Worm (Caenorhabditis elegans) whole organism, L3 larva: ENCODE results near the gene C18A11.2.

Experiments
- ZK546.5 ChIP-seq: sonication (generic microtip); optimal IDR thresholded peaks from 2 replicates; lab custom pipeline; 2017; ENCODE audit warnings: missing biosample characterization, missing genetic modification characterization
- aly-2 ChIP-seq: fragments of 150-350 bp; optimal IDR thresholded peaks from 2 replicates; lab custom pipeline; 2014; ENCODE audit warnings: missing biosample characterization, missing genetic modification characterization
- ama-1 ChIP-seq: fragments of 150-350 bp; optimal IDR thresholded peaks from 2 replicates; lab custom pipeline; 2018
- ceh-16 ChIP-seq: sonication (generic microtip); optimal IDR thresholded peaks from 2 replicates; lab custom pipeline; 2017; ENCODE audit warnings: missing biosample characterization, missing genetic modification characterization
- ceh-28 ChIP-seq: fragments of 150-350 bp; optimal IDR thresholded peaks from 2 replicates; lab custom pipeline; 2014; ENCODE audit warnings: missing biosample characterization, missing genetic modification reagents, missing genetic modification characterization
- ceh-9 ChIP-seq: sonication (generic microtip); optimal IDR thresholded peaks from 2 replicates; lab custom pipeline; 2018; ENCODE audit warnings: missing biosample characterization, missing genetic modification characterization
- daf-12 ChIP-seq: fragments of 150-350 bp; optimal IDR thresholded peaks from 2 replicates; lab custom pipeline; 2014; ENCODE audit warnings: missing biosample characterization, missing genetic modification reagents, missing genetic modification characterization
- egl-27 ChIP-seq: sonication (generic microtip); optimal IDR thresholded peaks from 4 replicates; lab custom pipeline; 2017; ENCODE audit warnings: missing biosample characterization, missing genetic modification reagents, missing genetic modification characterization
- egl-5 ChIP-seq: fragments of 150-350 bp; optimal IDR thresholded peaks from 2 replicates; lab custom pipeline; 2017; ENCODE audit warnings: missing biosample characterization, missing genetic modification reagents, missing genetic modification characterization, inconsistent platforms
- elt-1 ChIP-seq: fragments of 150-350 bp; optimal IDR thresholded peaks from 2 replicates; lab custom pipeline; 2014; ENCODE audit warnings: missing biosample characterization, missing genetic modification characterization
- elt-3 ChIP-seq, 3 experiments: fragments of 150-350 bp in 1 of 3; sonication (generic microtip) in 2 of 3; optimal IDR thresholded peaks; 2 replicates in 2 of 3; 4 replicates in 1 of 3; lab custom pipeline; 2014 to 2017; ENCODE audit warnings: missing biosample characterization in 3 of 3, missing genetic modification characterization in 3 of 3
- eor-1 ChIP-seq, 2 experiments: fragments of 150-350 bp; optimal IDR thresholded peaks; 2 replicates each; lab custom pipeline; 2014 to 2018; ENCODE audit warnings: missing biosample characterization in 2 of 2, missing genetic modification characterization in 2 of 2
- fkh-10 ChIP-seq: sonication (generic microtip); optimal IDR thresholded peaks from 2 replicates; lab custom pipeline; 2017; ENCODE audit warnings: missing biosample characterization, missing genetic modification reagents, missing genetic modification characterization
- fkh-2 ChIP-seq: fragments of 150-350 bp; optimal IDR thresholded peaks from 2 replicates; lab custom pipeline; 2014; ENCODE audit warnings: missing biosample characterization, missing genetic modification reagents, missing genetic modification characterization
- fos-1 ChIP-seq: fragments of 150-350 bp; optimal IDR thresholded peaks from 2 replicates; lab custom pipeline; 2014; ENCODE audit warnings: missing biosample characterization, missing genetic modification characterization
- jun-1 ChIP-seq: fragments of 150-350 bp; optimal IDR thresholded peaks from 2 replicates; lab custom pipeline; 2014; ENCODE audit warnings: missing biosample characterization, missing genetic modification reagents, missing genetic modification characterization
- lin-39 ChIP-seq: fragments of 150-350 bp; optimal IDR thresholded peaks from 2 replicates; lab custom pipeline; 2018; ENCODE audit warnings: missing biosample characterization, missing genetic modification reagents, missing genetic modification characterization
- lsy-12 ChIP-seq: sonication (generic microtip); optimal IDR thresholded peaks from 2 replicates; lab custom pipeline; 2016; ENCODE audit warnings: mild to moderate bottlenecking, missing genetic modification characterization, missing compliant biosample characterization
- mdl-1 ChIP-seq: fragments of 150-350 bp; optimal IDR thresholded peaks from 2 replicates; lab custom pipeline; 2014; ENCODE audit warnings: missing biosample characterization, missing genetic modification characterization
- mml-1 ChIP-seq: fragments of 150-350 bp; sonication (generic microtip); optimal IDR thresholded peaks from 3 replicates; lab custom pipeline; 2014; ENCODE audit warnings: missing biosample characterization, missing genetic modification characterization
- nfya-1 ChIP-seq: sonication (generic microtip); optimal IDR thresholded peaks from 2 replicates; lab custom pipeline; 2017; ENCODE audit warnings: missing genetic modification characterization, mild to moderate bottlenecking, missing compliant biosample characterization, antibody characterized with exemption, moderate library complexity; ENCODE audit not compliant: insufficient read depth
- nhr-11 ChIP-seq: fragments of 150-350 bp; optimal IDR thresholded peaks from 2 replicates; lab custom pipeline; 2014; ENCODE audit warnings: missing biosample characterization, missing genetic modification characterization
- nhr-23 ChIP-seq: fragments of 150-350 bp; optimal IDR thresholded peaks from 2 replicates; lab custom pipeline; 2014; ENCODE audit warnings: missing biosample characterization, missing genetic modification reagents, missing genetic modification characterization
- nhr-237 ChIP-seq: fragments of 150-350 bp; optimal IDR thresholded peaks from 2 replicates; lab custom pipeline; 2014; ENCODE audit warnings: missing biosample characterization, missing genetic modification characterization
- nhr-25 ChIP-seq: sonication (generic microtip); optimal IDR thresholded peaks from 2 replicates; lab custom pipeline; 2017; ENCODE audit warnings: missing biosample characterization, missing genetic modification characterization
- nhr-28 ChIP-seq: fragments of 150-350 bp; optimal IDR thresholded peaks from 2 replicates; lab custom pipeline; 2014; ENCODE audit warnings: missing biosample characterization, missing genetic modification characterization
- nhr-43 ChIP-seq: sonication (generic microtip); optimal IDR thresholded peaks from 2 replicates; lab custom pipeline; 2016; ENCODE audit warnings: mild to moderate bottlenecking, missing genetic modification characterization, missing compliant biosample characterization; ENCODE audit not compliant: poor library complexity, severe bottlenecking
- nhr-77 ChIP-seq: fragments of 150-350 bp; optimal IDR thresholded peaks from 2 replicates; lab custom pipeline; 2014; ENCODE audit warnings: missing biosample characterization, missing genetic modification characterization
- pha-4 ChIP-seq: fragments of 150-350 bp; optimal IDR thresholded peaks from 2 replicates; lab custom pipeline; 2014; ENCODE audit warnings: missing biosample characterization, missing genetic modification reagents, missing genetic modification characterization
- pqm-1 ChIP-seq: fragments of 150-350 bp; optimal IDR thresholded peaks from 2 replicates; lab custom pipeline; 2017; ENCODE audit warnings: missing biosample characterization, missing genetic modification characterization, inconsistent platforms
- sea-2 ChIP-seq: fragments of 150-350 bp; sonication (generic microtip); optimal IDR thresholded peaks from 4 replicates; lab custom pipeline; 2014; ENCODE audit warnings: missing biosample characterization, missing genetic modification reagents, missing genetic modification characterization
- skn-1 ChIP-seq: fragments of 150-350 bp; optimal IDR thresholded peaks from 2 replicates; lab custom pipeline; 2014; ENCODE audit warnings: missing biosample characterization, missing genetic modification characterization
- snpc-4 ChIP-seq: fragments of 150-350 bp; optimal IDR thresholded peaks from 2 replicates; lab custom pipeline; 2014; ENCODE audit warnings: missing biosample characterization, missing genetic modification characterization
- tbx-2 ChIP-seq: sonication (generic microtip); optimal IDR thresholded peaks from 2 replicates; lab custom pipeline; 2016; ENCODE audit warnings: mild to moderate bottlenecking, missing genetic modification characterization, missing compliant biosample characterization
- ztf-11 ChIP-seq: fragments of 150-350 bp; optimal IDR thresholded peaks from 2 replicates; lab custom pipeline; 2014; ENCODE audit warnings: missing biosample characterization, missing genetic modification characterization
- ztf-4 ChIP-seq: fragments of 150-350 bp; optimal IDR thresholded peaks from 2 replicates; lab custom pipeline; 2014; ENCODE audit warnings: missing biosample characterization, missing genetic modification characterization

C18A11.2 gene

ce11 chrX:8037365-8037764 lies 30.0 kb upstream of the C18A11.2 start:
- TF ChIP-seq ama-1 (lab: Kevin White, UChicago) (no peak), mdl-1 (tag; lab: Kevin White, UChicago) (no peak), pqm-1 (tag; lab: Kevin White, UChicago) (no peak), nhr-23 (tag; lab: Kevin White, UChicago) (no peak), lin-39 (no peak), pha-4 (no peak), snpc-4 (tag; lab: Kevin White, UChicago) (no peak), lsy-12 (tag; lab: Kevin White, UChicago) (no peak), skn-1 (tag; lab: Kevin White, UChicago) (no peak), jun-1 (tag; lab: Kevin White, UChicago) (no peak), egl-5 (tag; lab: Kevin White, UChicago) (no peak), sea-2 (no peak), ceh-9 (no peak), elt-3 (tag; optimal IDR thresholded peaks at IDR 0.05; lab: Kevin White, UChicago) (no peak), nhr-28 (tag; lab: Kevin White, UChicago) (no peak), fkh-10 (no peak), eor-1 (tag; optimal IDR thresholded peaks at IDR 0.05; lab: Kevin White, UChicago) (no peak), ztf-11 (tag; lab: Kevin White, UChicago) (no peak), nfya-1 (tag; lab: Kevin White, UChicago) (no peak), mml-1 (tag; lab: Kevin White, UChicago) (no peak)

DNA sequence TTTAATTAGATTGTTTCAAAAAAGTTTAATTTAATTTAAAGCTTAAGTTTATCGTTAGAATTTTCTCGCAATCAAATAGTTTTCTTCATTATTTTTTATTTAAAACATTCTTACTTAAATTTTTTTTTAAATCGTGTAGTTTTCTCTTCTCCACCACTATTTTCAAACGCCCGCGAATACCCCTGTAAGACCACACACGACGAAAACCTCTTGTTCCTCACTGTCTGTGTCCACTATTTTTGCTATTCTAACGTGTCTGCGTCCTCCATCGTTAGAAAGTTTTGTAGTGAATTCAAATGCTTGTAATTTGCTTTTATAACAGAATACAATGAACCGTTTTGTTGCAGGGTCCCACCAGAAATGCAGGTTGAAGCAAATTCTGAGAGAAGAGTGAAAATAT lies 26.4 kb upstream of the C18A11.2 start, which contains the start of gene xol-1:
TSS of gene xol-1 (plus strand) at position 347 of the 400 bp plus-strand sequence.
- no peak for TF ChIP-seq jun-1 (tag; lab: Kevin White, UChicago)
- no peak for TF ChIP-seq ama-1 (lab: Kevin White, UChicago)
- TF ChIP-seq ceh-16 (tag; lab: Kevin White, UChicago) = no peak
- no peak for TF ChIP-seq pqm-1 (tag; lab: Kevin White, UChicago)
- no peak for TF ChIP-seq elt-1 (tag; lab: Kevin White, UChicago)
- no peak for TF ChIP-seq sea-2
- no peak for TF ChIP-seq ZK546.5 (tag; lab: Kevin White, UChicago)
- TF ChIP-seq lsy-12 (tag; lab: Kevin White, UChicago) = no peak
- TF ChIP-seq aly-2 = no peak
- TF ChIP-seq fkh-2 (tag; lab: Kevin White, UChicago) = no peak
- no peak for TF ChIP-seq nhr-11 (tag; lab: Kevin White, UChicago)

DNA sequence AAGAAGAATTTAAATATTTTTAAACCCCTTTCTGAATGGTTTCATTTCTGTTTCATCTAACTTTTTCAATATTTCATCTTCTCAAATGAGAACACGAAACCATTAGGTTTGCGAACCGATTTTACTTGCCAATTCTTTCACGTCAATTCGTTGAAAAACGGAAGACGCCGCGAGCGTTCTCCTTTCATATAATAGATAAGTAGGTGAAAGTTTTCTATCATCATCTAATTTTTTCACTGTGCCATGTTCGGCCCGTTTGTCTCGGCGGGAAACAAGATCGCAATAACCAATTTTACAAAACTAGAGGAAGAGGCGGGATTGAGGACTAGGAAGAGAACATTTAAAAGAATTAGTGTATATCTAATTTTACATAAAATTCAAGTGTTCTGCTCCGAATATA lies 22.2 kb upstream of the C18A11.2 start, which contains the start of gene C18A11.4:
TSS of gene C18A11.4 (plus strand) at position 367 of the 400 bp plus-strand sequence.
- TF ChIP-seq ceh-9 (no peak), nhr-28 (tag; lab: Kevin White, UChicago) (no peak), egl-27 (no peak), nhr-23 (tag; lab: Kevin White, UChicago) (peak; percentile 10)

ce11 chrX:8048637-8049036 lies 18.7 kb upstream of the C18A11.2 start:
- TF ChIP-seq skn-1 (tag; lab: Kevin White, UChicago) (no peak), ceh-28 (tag; lab: Kevin White, UChicago) (peak; percentile 81), daf-12 (tag; lab: Kevin White, UChicago) (no peak), ceh-9 (no peak), nhr-43 (peak; percentile 29), snpc-4 (tag; lab: Kevin White, UChicago) (no peak), ama-1 (lab: Kevin White, UChicago) (no peak), nhr-28 (tag; lab: Kevin White, UChicago) (no peak), nhr-11 (tag; lab: Kevin White, UChicago) (no peak), nhr-237 (tag; lab: Kevin White, UChicago) (no peak), elt-1 (tag; lab: Kevin White, UChicago) (no peak), lsy-12 (tag; lab: Kevin White, UChicago) (no peak), nhr-25 (tag; lab: Kevin White, UChicago) (peak; percentile 40), mml-1 (tag; lab: Kevin White, UChicago) (no peak), lin-39 (no peak)

DNA sequence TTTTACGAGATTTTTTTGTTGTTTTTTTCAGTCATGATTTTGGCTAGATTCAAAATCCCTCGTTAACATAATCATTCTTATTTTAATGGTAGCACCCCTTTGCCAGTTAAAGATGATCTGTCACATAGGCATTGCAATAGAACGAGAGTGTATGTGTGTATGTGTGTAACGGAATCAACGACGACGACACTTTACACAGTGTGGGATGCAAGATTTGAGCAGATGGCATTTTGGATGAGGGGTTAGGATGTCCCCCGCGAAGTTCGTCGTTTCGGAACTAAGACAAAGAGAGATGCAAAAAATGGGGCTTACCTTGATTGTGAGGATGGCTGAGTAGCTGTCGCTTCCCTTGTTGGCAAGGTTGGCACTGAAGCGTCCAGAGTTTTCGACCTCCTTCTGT lies 15.3 kb upstream of the C18A11.2 start:
- TF ChIP-seq nhr-77 (no peak), nhr-23 (tag; lab: Kevin White, UChicago) (no peak), nhr-237 (tag; lab: Kevin White, UChicago) (no peak), nhr-43 (no peak), nfya-1 (tag; lab: Kevin White, UChicago) (no peak), fkh-10 (no peak), aly-2 (no peak), tbx-2 (no peak), nhr-25 (tag; lab: Kevin White, UChicago) (no peak), ZK546.5 (tag; lab: Kevin White, UChicago) (no peak), lin-39 (no peak), mdl-1 (tag; lab: Kevin White, UChicago) (no peak), ceh-9 (no peak), ceh-16 (tag; lab: Kevin White, UChicago) (no peak), elt-3 (tag; optimal IDR thresholded peaks at IDR 0.05; lab: Kevin White, UChicago) (no peak), daf-12 (tag; lab: Kevin White, UChicago) (no peak), ztf-4 (tag; lab: Kevin White, UChicago) (no peak), fos-1 (tag; lab: Kevin White, UChicago) (no peak), eor-1 (tag; optimal IDR thresholded peaks at IDR 0.05; lab: Kevin White, UChicago) (no peak)
